Worm (Caenorhabditis elegans) whole organism, midembryonic: ENCODE results near the gene C24A3.9.

Source experiments
- T22C8.4 ChIP-seq: fragments of 200-800 bp; sonication (Bioruptor generic); IDR thresholded peaks from 2 replicates; pipeline ENCODE4 v1.3.6; 2022; ENCODE audit warnings: missing genetic modification characterization, missing compliant biosample characterization
- cog-1 ChIP-seq: sonication (generic microtip); optimal IDR thresholded peaks from 2 replicates; lab custom pipeline; 2016; ENCODE audit warnings: missing genetic modification characterization, missing compliant biosample characterization
- flt-1 ChIP-seq: fragments of 200-800 bp; sonication (Bioruptor generic); IDR thresholded peaks from 2 replicates; pipeline ENCODE4 v1.3.6; 2022; ENCODE audit warnings: missing genetic modification characterization, missing compliant biosample characterization
- klf-2 ChIP-seq: fragments of 200-800 bp; sonication (Bioruptor generic); conservative IDR thresholded peaks from 2 replicates; pipeline ENCODE4 v1.3.6; 2022; ENCODE audit warnings: missing genetic modification reagents, missing genetic modification characterization, missing compliant biosample characterization
- med-1 ChIP-seq: sonication (generic microtip); optimal IDR thresholded peaks from 2 replicates; lab custom pipeline; 2017; ENCODE audit warnings: missing genetic modification characterization, mild to moderate bottlenecking, missing compliant biosample characterization, antibody characterized with exemption, missing genetic modification reagents; ENCODE audit not compliant: insufficient read depth
- ref-1 ChIP-seq: fragments of 200-800 bp; sonication (Bioruptor generic); conservative IDR thresholded peaks from 2 replicates; pipeline ENCODE4 v1.3.6; 2022; ENCODE audit warnings: missing genetic modification reagents, missing genetic modification characterization, missing compliant biosample characterization
- tab-1 ChIP-seq: fragments of 200-800 bp; sonication (Bioruptor generic); IDR thresholded peaks from 2 replicates; pipeline ENCODE4 v1.3.6; 2022; ENCODE audit warnings: missing genetic modification characterization, missing compliant biosample characterization
- ztf-23 ChIP-seq: fragments of 200-800 bp; sonication (Bioruptor generic); IDR thresholded peaks from 2 replicates; pipeline ENCODE4 v1.3.6; 2022; ENCODE audit warnings: missing genetic modification reagents, missing genetic modification characterization, missing compliant biosample characterization
- ztf-29 ChIP-seq: fragments of 200-800 bp; sonication (Bioruptor generic); IDR thresholded peaks from 2 replicates; pipeline ENCODE4 v1.3.6; 2022; ENCODE audit warnings: missing genetic modification reagents, missing genetic modification characterization, missing compliant biosample characterization

- TF ChIP-seq ztf-29 (no peak), ztf-23 (GFP tag; lab: Robert Waterston, UW) (0 out of 2 replicates have a peak, but pooled peaks have one; percentile 55), klf-2 (no peak), med-1 (GFP tag; lab: Kevin White, UChicago) (no peak), ref-1 (no peak), tab-1 (GFP tag; lab: Robert Waterston, UW) (0 out of 2 replicates have a peak, but pooled peaks have one; percentile 30), cog-1 (tag; lab: Kevin White, UChicago) (peak; percentile 21), T22C8.4 (GFP tag; lab: Robert Waterston, UW) (no peak), flt-1 (GFP tag; lab: Robert Waterston, UW) (no peak)
Measured at ce11 chrX:8969111-8970048, 40.9 kb downstream of the C24A3.9 start.
